Fruit fly (Drosophila melanogaster) Kc167 (cell line): Measurements from ENCODE around the gene Zmynd10.

Source experiments
- Myc ChIP-seq: fragments of >200 bp; optimal IDR thresholded peaks from 2 replicates; lab custom pipeline; 2017; ENCODE audit warnings: missing external identifiers
- Sin3A ChIP-seq: fragments of >200 bp; optimal IDR thresholded peaks from 2 replicates; lab custom pipeline; 2018; ENCODE audit warnings: missing external identifiers
- h ChIP-seq: fragments of >200 bp; optimal IDR thresholded peaks from 3 replicates; lab custom pipeline; 2018; ENCODE audit warnings: missing external identifiers
- insv ChIP-seq: fragments of >200 bp; optimal IDR thresholded peaks from 3 replicates; lab custom pipeline; 2018; ENCODE audit warnings: missing external identifiers
- psq ChIP-seq: fragments of >200 bp; optimal IDR thresholded peaks from 2 replicates; lab custom pipeline; 2017; ENCODE audit warnings: missing external identifiers
- ttk ChIP-seq: sonication (Bioruptor generic); optimal IDR thresholded peaks from 2 replicates; lab custom pipeline; 2017; ENCODE audit warnings: missing external identifiers

Gene Zmynd10

dm6 chr3L:13027333-13027732 is 1.1 kb upstream of the Zmynd10 start:
- no peak for TF ChIP-seq ttk (lab: Kevin White, UChicago)
- TF ChIP-seq insv (lab: Kevin White, UChicago), result no peak
- TF ChIP-seq h (lab: Kevin White, UChicago), result no peak
- no peak for TF ChIP-seq psq (lab: Kevin White, UChicago)
- no peak for TF ChIP-seq Myc
- TF ChIP-seq Sin3A (lab: Kevin White, UChicago), result no peak

- TF ChIP-seq psq (lab: Kevin White, UChicago), result no peak
- no peak for TF ChIP-seq Sin3A (lab: Kevin White, UChicago)
- no peak for TF ChIP-seq ttk (lab: Kevin White, UChicago)
These were observed 635 bp upstream of the Zmynd10 start for dm6 chr3L:13026872-13027271.

DNA sequence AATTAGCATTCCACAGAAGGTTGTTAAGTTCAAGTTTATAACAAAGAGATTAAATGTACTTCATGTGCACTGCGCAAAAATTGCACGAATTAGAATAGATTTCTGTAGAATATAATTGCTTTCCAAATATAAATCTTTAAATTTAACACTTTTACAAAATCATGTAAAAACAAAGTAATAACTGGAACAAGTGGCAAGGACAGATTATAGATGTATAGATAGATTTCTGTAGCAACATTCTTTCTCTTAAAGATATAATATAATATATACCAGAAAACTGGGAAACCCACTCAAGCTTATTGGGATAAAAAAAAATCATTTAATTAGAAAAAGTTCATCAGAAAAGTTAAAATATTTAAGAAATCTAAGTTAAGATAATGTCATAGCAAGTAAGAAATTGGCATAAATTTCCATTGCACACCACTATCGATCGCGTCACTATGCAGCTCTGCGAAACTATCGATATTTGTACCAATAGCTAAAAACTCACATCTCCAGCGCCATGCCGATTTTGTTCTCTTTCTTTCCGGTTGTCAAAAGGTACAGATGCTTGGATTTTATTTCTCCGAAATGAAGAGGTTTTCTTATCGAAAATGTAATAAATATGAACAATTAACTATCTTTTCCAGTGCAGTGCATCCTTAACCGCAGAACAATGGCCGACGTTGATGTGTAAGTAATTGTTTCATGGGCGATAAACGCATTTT is 3.2 kb downstream of the Zmynd10 start, which contains the start of gene RpS12:
Gene RpS12, plus strand, starts transcription at position 499 of the 707 bp plus-strand sequence.
- TF ChIP-seq Myc, result no peak
- TF ChIP-seq psq (lab: Kevin White, UChicago), result no peak
- no peak for TF ChIP-seq insv (lab: Kevin White, UChicago)
- TF ChIP-seq Sin3A (lab: Kevin White, UChicago), result no peak
- TF ChIP-seq ttk (lab: Kevin White, UChicago), result no peak

DNA sequence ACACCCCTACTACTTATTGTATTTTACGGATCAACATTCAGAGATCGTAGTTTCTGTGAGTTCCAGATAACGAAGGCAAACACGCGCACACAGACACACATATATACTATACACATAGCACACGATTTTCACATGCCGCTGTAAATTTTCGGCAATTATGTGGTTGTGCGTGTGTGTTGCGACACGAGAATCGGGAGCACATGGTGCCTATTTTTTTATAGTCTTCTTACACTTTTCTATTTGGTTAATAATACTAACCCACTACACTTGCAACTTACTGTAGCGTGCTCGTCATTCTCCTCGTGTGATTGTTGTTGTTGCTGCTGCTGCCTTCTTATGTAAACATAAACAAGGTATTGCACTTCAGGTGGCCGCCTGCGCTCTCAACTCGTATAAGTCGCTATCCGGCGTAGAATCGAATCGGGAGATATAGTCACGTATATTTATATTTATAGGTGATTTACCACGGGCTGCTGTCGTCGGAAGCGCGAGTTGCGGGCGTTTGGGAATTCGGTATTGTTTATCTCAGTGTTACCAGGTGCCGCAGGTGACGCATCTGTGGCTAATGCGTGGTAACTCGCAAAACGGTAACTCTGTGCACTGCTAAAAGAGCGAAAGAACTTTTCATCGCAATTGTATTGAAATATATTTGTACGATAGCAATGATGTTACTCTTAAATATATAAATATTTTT is 3.9 kb downstream of the Zmynd10 start, which contains the start of gene Adk2:
Gene Adk2, minus strand, starts transcription at position 529 of the 694 bp plus-strand sequence.
- no peak for TF ChIP-seq psq (lab: Kevin White, UChicago)
- no peak for TF ChIP-seq Sin3A (lab: Kevin White, UChicago)
- no peak for TF ChIP-seq h (lab: Kevin White, UChicago)
- TF ChIP-seq insv (lab: Kevin White, UChicago), result no peak
- TF ChIP-seq Myc, result no peak
- no peak for TF ChIP-seq ttk (lab: Kevin White, UChicago)

DNA sequence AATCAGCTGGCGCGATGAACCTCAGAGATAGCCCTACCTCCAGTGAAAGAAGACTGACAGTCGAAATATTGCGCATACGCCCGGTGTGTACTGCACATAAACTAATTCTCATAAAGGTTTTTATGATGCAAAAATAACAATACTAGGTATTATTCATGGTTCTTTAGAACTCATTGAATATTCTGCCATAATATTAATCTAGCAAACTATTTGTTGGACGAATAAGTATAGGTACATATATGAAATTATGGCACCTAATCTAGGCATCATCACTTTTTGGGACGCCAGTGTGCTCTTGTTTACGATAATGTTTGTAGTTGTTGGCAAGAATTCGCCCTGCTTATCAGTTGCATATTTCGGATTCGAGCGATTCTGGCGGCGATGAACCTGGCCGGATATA is 4.5 kb downstream of the Zmynd10 start:
- no peak for TF ChIP-seq psq (lab: Kevin White, UChicago)
- TF ChIP-seq h (lab: Kevin White, UChicago), result no peak
- TF ChIP-seq ttk (lab: Kevin White, UChicago), result no peak
- TF ChIP-seq insv (lab: Kevin White, UChicago), result no peak
- TF ChIP-seq Sin3A (lab: Kevin White, UChicago), result no peak
- no peak for TF ChIP-seq Myc

- TF ChIP-seq Myc (no peak), ttk (lab: Kevin White, UChicago) (no peak), psq (lab: Kevin White, UChicago) (no peak), insv (lab: Kevin White, UChicago) (no peak), Sin3A (lab: Kevin White, UChicago) (no peak), h (lab: Kevin White, UChicago) (no peak)
These were observed 6.8 kb downstream of the Zmynd10 start for dm6 chr3L:13019249-13019956.

DNA sequence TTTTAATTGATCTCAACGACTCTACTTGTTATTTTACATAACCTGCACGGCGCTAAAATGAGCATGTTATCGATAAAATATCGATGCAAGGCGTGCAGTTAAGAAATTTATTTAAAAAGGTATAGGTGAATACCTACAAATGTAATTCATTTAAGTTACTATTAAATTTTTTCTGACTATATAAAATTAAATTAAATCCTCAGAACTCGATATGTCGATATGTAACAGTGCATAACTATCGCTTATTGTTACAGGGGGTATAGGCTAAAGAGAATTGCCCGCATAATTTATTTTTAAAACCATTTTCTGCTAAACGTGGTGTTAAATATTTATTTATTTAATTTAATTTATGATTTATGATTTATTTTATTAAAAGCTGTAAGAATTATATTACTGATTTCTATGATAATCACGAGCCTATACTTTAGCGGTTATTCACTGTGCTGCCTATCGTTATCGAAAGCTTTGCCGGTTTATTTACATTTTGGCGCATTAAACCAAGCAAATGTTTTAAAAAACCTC is 8.4 kb downstream of the Zmynd10 start, which contains the start of the genes mRpL20 and Icmt:
Gene mRpL20, minus strand, starts transcription at position 65 of the 522 bp plus-strand sequence.
Gene Icmt, plus strand, starts transcription at position 464 of the 522 bp plus-strand sequence.
- TF ChIP-seq h (lab: Kevin White, UChicago) (no peak), Sin3A (lab: Kevin White, UChicago) (no peak), insv (lab: Kevin White, UChicago) (no peak), Myc (no peak), psq (lab: Kevin White, UChicago) (no peak), ttk (lab: Kevin White, UChicago) (no peak)

dm6 chr3L:13015823-13016465 is 10.3 kb downstream of the Zmynd10 start, which contains the start of gene CG11267:
TSS of gene CG11267 (plus strand) at chr3L:13016050.
- TF ChIP-seq Myc, result no peak

dm6 chr3L:13015195-13015822 is 10.9 kb downstream of the Zmynd10 start, which contains the start of gene MICAL-like:
TSS of gene MICAL-like (minus strand) at chr3L:13015332.
- TF ChIP-seq h (lab: Kevin White, UChicago) (no peak), psq (lab: Kevin White, UChicago) (no peak), insv (lab: Kevin White, UChicago) (no peak), ttk (lab: Kevin White, UChicago) (no peak), Sin3A (lab: Kevin White, UChicago) (no peak), Myc (no peak)

- no peak for TF ChIP-seq insv (lab: Kevin White, UChicago)
- no peak for TF ChIP-seq h (lab: Kevin White, UChicago)
- no peak for TF ChIP-seq Myc
- TF ChIP-seq ttk (lab: Kevin White, UChicago), result no peak
- no peak for TF ChIP-seq Sin3A (lab: Kevin White, UChicago)
- TF ChIP-seq psq (lab: Kevin White, UChicago), result no peak
These were observed 11.5 kb downstream of the Zmynd10 start for dm6 chr3L:13014693-13015092.
